Worm (Caenorhabditis elegans): Measurements from ENCODE around the gene mam-5.

ce11 chrV:9983529-9983928, 31.0 kb downstream of the mam-5 start:
- TF ChIP-seq ceh-82 (tag; optimal IDR thresholded peaks at IDR 0.05): no peak
- TF ChIP-seq nhr-237 (tag; optimal IDR thresholded peaks at IDR 0.05): no peak
- TF ChIP-seq F10B5.3 (tag; optimal IDR thresholded peaks at IDR 0.05): no peak
- TF ChIP-seq mep-1 (tag; optimal IDR thresholded peaks at IDR 0.05): peak; percentile 39
- TF ChIP-seq dpl-1 (GFP tag; optimal IDR thresholded peaks at IDR 0.05): no peak
